Fruit fly (Drosophila melanogaster) whole organism, embryonic: Measurements from ENCODE around the gene CG4004.

Experiments
- Adf1 ChIP-seq: fragments of 200-800 bp; sonication (Bioruptor generic); IDR thresholded peaks from 2 replicates; pipeline ENCODE4 v1.3.6; 2022; ENCODE audit warnings: missing biosample characterization, missing genetic modification characterization
- CG10274 ChIP-seq: fragments of 200-800 bp; sonication (Bioruptor generic); optimal IDR thresholded peaks from 3 replicates; lab custom pipeline; 2017; ENCODE audit warnings: missing biosample characterization, mild to moderate bottlenecking, missing genetic modification characterization
- CG11456 ChIP-seq: fragments of 200-800 bp; sonication (Bioruptor generic); IDR thresholded peaks from 3 replicates; pipeline ENCODE4 v1.3.6; 2022; ENCODE audit warnings: missing biosample characterization, missing genetic modification characterization
- CG13296 ChIP-seq: fragments of 200-800 bp; sonication (Bioruptor generic); optimal IDR thresholded peaks from 3 replicates; lab custom pipeline; 2018; ENCODE audit warnings: missing biosample characterization, mild to moderate bottlenecking, missing genetic modification characterization
- CG14965 ChIP-seq: fragments of 200-800 bp; sonication (Bioruptor generic); optimal IDR thresholded peaks from 2 replicates; lab custom pipeline; 2016; ENCODE audit warnings: missing biosample characterization, missing genetic modification characterization, borderline replicate concordance
- CG15696 ChIP-seq: fragments of 200-800 bp; sonication (Bioruptor generic); optimal IDR thresholded peaks from 2 replicates; lab custom pipeline; 2019; ENCODE audit warnings: missing biosample characterization, mild to moderate bottlenecking, missing genetic modification characterization, moderate library complexity
- CG1603 ChIP-seq: fragments of 200-800 bp; sonication (Bioruptor generic); optimal IDR thresholded peaks from 2 replicates; lab custom pipeline; 2019; ENCODE audit warnings: missing biosample characterization, mild to moderate bottlenecking, missing genetic modification characterization, moderate library complexity
- CG1647 ChIP-seq: fragments of 200-800 bp; sonication (Bioruptor generic); optimal IDR thresholded peaks from 3 replicates; lab custom pipeline; 2016; ENCODE audit warnings: missing biosample characterization, missing genetic modification characterization
- CG17328 ChIP-seq: fragments of 200-800 bp; sonication (Bioruptor generic); IDR thresholded peaks from 2 replicates; pipeline ENCODE4 v1.3.6; 2022; ENCODE audit warnings: missing biosample characterization, missing genetic modification characterization
- CG1832 ChIP-seq: fragments of 200-800 bp; sonication (Bioruptor generic); optimal IDR thresholded peaks from 2 replicates; lab custom pipeline; 2017; ENCODE audit warnings: missing biosample characterization, mild to moderate bottlenecking, missing genetic modification characterization, inconsistent platforms
- CG18599 ChIP-seq: fragments of 200-800 bp; sonication (Bioruptor generic); optimal IDR thresholded peaks from 3 replicates; lab custom pipeline; 2017; ENCODE audit warnings: missing biosample characterization, missing genetic modification characterization, mild to moderate bottlenecking, moderate library complexity, missing genetic modification reagents
- CG18764 ChIP-seq: fragments of 200-800 bp; sonication (Bioruptor generic); optimal IDR thresholded peaks from 3 replicates; lab custom pipeline; 2016; ENCODE audit warnings: missing biosample characterization, missing genetic modification characterization
- CG2129 ChIP-seq: fragments of 200-800 bp; sonication (Bioruptor generic); IDR thresholded peaks from 2 replicates; pipeline ENCODE4 v1.3.6; 2022; ENCODE audit warnings: missing biosample characterization, missing genetic modification characterization; ENCODE audit not compliant: partially characterized antibody
- CG2202 ChIP-seq: fragments of 200-800 bp; sonication (Bioruptor generic); optimal IDR thresholded peaks from 2 replicates; lab custom pipeline; 2018; ENCODE audit warnings: missing biosample characterization, mild to moderate bottlenecking, missing genetic modification characterization
- CG2678 ChIP-seq: fragments of 200-800 bp; sonication (Bioruptor generic); optimal IDR thresholded peaks from 3 replicates; lab custom pipeline; 2019; ENCODE audit warnings: missing biosample characterization, mild to moderate bottlenecking, missing genetic modification characterization, moderate library complexity
- CG33213 ChIP-seq: fragments of 200-800 bp; sonication (Bioruptor generic); optimal IDR thresholded peaks from 3 replicates; lab custom pipeline; 2016; ENCODE audit warnings: missing biosample characterization, missing genetic modification characterization
- CG3407 ChIP-seq: fragments of 200-800 bp; sonication (Bioruptor generic); optimal IDR thresholded peaks from 2 replicates; lab custom pipeline; 2018; ENCODE audit warnings: missing biosample characterization, mild to moderate bottlenecking, missing genetic modification characterization
- CG34376 ChIP-seq: fragments of 200-800 bp; sonication (Bioruptor generic); optimal IDR thresholded peaks from 2 replicates; lab custom pipeline; 2018; ENCODE audit warnings: missing biosample characterization, mild to moderate bottlenecking, missing genetic modification characterization
- CG5953 ChIP-seq: fragments of 200-800 bp; sonication (Bioruptor generic); IDR thresholded peaks from 2 replicates; pipeline ENCODE4 v1.3.6; 2022; ENCODE audit warnings: missing biosample characterization, missing genetic modification characterization
- CG6854 ChIP-seq: fragments of 200-800 bp; sonication (Bioruptor generic); optimal IDR thresholded peaks from 3 replicates; lab custom pipeline; 2017; ENCODE audit warnings: missing biosample characterization, mild to moderate bottlenecking, missing genetic modification characterization
- CG9797 ChIP-seq: fragments of 200-800 bp; sonication (Bioruptor generic); optimal IDR thresholded peaks from 3 replicates; lab custom pipeline; 2018; ENCODE audit warnings: missing biosample characterization, mild to moderate bottlenecking, missing genetic modification characterization
- Camta ChIP-seq: fragments of 200-800 bp; sonication (Bioruptor generic); optimal IDR thresholded peaks from 2 replicates; lab custom pipeline; 2016; ENCODE audit warnings: missing biosample characterization, missing genetic modification characterization
- Drgx ChIP-seq: fragments of 200-800 bp; sonication (Bioruptor generic); IDR thresholded peaks from 2 replicates; pipeline ENCODE4 v1.3.6; 2022; ENCODE audit warnings: missing biosample characterization, missing genetic modification characterization
- Eip74EF ChIP-seq, 2 experiments: fragments of 200-800 bp in 1 of 2; fragments of >200 bp in 1 of 2; sonication (Bioruptor generic) in 1 of 2; optimal IDR thresholded peaks; 2 replicates each; lab custom pipeline; 2017 to 2019; ENCODE audit warnings: missing biosample characterization in 2 of 2, missing genetic modification characterization in 2 of 2, mild to moderate bottlenecking in 1 of 2, moderate library complexity in 1 of 2
- Gsc ChIP-seq: fragments of 200-800 bp; sonication (Bioruptor generic); IDR thresholded peaks from 2 replicates; pipeline ENCODE4 v1.3.6; 2022; ENCODE audit warnings: missing biosample characterization, missing genetic modification characterization
- Gug ChIP-seq: fragments of 200-800 bp; sonication (Bioruptor generic); IDR thresholded peaks from 4 replicates; pipeline ENCODE4 v1.3.6; 2022; ENCODE audit warnings: missing biosample characterization, missing genetic modification characterization
- HmgD ChIP-seq: fragments of 200-800 bp; sonication (Bioruptor generic); optimal IDR thresholded peaks from 3 replicates; lab custom pipeline; 2016; ENCODE audit warnings: missing biosample characterization, missing genetic modification characterization
- HmgZ ChIP-seq: fragments of 200-800 bp; sonication (Bioruptor generic); optimal IDR thresholded peaks from 2 replicates; lab custom pipeline; 2018; ENCODE audit warnings: missing biosample characterization, mild to moderate bottlenecking, missing genetic modification characterization
- Hmr ChIP-seq: fragments of 200-800 bp; sonication (Bioruptor generic); optimal IDR thresholded peaks from 3 replicates; lab custom pipeline; 2017; ENCODE audit warnings: mild to moderate bottlenecking, missing biosample characterization, missing genetic modification reagents, missing genetic modification characterization
- Mrtf ChIP-seq: fragments of 200-800 bp; sonication (Bioruptor generic); IDR thresholded peaks from 3 replicates; pipeline ENCODE4 v1.3.6; 2022; ENCODE audit warnings: missing biosample characterization, missing genetic modification characterization
- Nf-YB ChIP-seq: fragments of 200-800 bp; sonication (Bioruptor generic); optimal IDR thresholded peaks from 3 replicates; lab custom pipeline; 2019; ENCODE audit warnings: missing biosample characterization, mild to moderate bottlenecking, missing genetic modification characterization, moderate library complexity
- Oaz ChIP-seq: fragments of 200-800 bp; sonication (Bioruptor generic); IDR thresholded peaks from 2 replicates; pipeline ENCODE4 v1.3.6; 2022; ENCODE audit warnings: missing biosample characterization, missing genetic modification characterization
- Trl ChIP-seq, 3 experiments: fragments of >200 bp in 2 of 3; fragments of 200-800 bp in 1 of 3; sonication (Bioruptor generic) in 1 of 3; optimal IDR thresholded peaks; 2 replicates in 1 of 3; 3 replicates in 2 of 3; lab custom pipeline; 2016 to 2017; ENCODE audit warnings: missing biosample characterization in 1 of 3, missing genetic modification characterization in 1 of 3
- az2 ChIP-seq: fragments of 200-800 bp; sonication (Bioruptor generic); optimal IDR thresholded peaks from 3 replicates; lab custom pipeline; 2016; ENCODE audit warnings: missing biosample characterization, missing genetic modification characterization
- bsh ChIP-seq, 2 experiments: fragments of 200-800 bp; sonication (Bioruptor generic); optimal IDR thresholded peaks; 2 replicates each; lab custom pipeline; 2017 to 2018; ENCODE audit warnings: mild to moderate bottlenecking in 2 of 2, missing biosample characterization in 2 of 2, missing genetic modification characterization in 2 of 2, moderate library complexity in 1 of 2
- chm ChIP-seq: fragments of 200-800 bp; sonication (Bioruptor generic); IDR thresholded peaks from 2 replicates; pipeline ENCODE4 v1.3.6; 2022; ENCODE audit warnings: missing biosample characterization, missing genetic modification characterization
- croc ChIP-seq: fragments of 200-800 bp; sonication (Bioruptor generic); conservative IDR thresholded peaks from 3 replicates; pipeline ENCODE4 v1.3.6; 2022; ENCODE audit warnings: missing biosample characterization, missing genetic modification characterization
- exex ChIP-seq: fragments of 200-800 bp; sonication (Bioruptor generic); optimal IDR thresholded peaks from 4 replicates; lab custom pipeline; 2018; ENCODE audit warnings: missing biosample characterization, mild to moderate bottlenecking, missing genetic modification characterization, moderate library complexity
- ham ChIP-seq: fragments of 200-800 bp; sonication (Bioruptor generic); IDR thresholded peaks from 2 replicates; pipeline ENCODE4 v1.3.6; 2022; ENCODE audit warnings: missing biosample characterization, missing genetic modification characterization
- hth ChIP-seq: fragments of >200 bp; optimal IDR thresholded peaks from 2 replicates; lab custom pipeline; 2017; ENCODE audit warnings: inconsistent platforms
- jumu ChIP-seq: fragments of 200-800 bp; sonication (Bioruptor generic); optimal IDR thresholded peaks from 3 replicates; lab custom pipeline; 2016; ENCODE audit warnings: missing biosample characterization, missing genetic modification characterization
- lbe ChIP-seq: fragments of 200-800 bp; sonication (Bioruptor generic); optimal IDR thresholded peaks from 2 replicates; lab custom pipeline; 2016; ENCODE audit warnings: missing biosample characterization, mild to moderate bottlenecking, missing genetic modification characterization
- lov ChIP-seq, 2 experiments: fragments of 200-800 bp in 1 of 2; fragments of >200 bp in 1 of 2; sonication (Bioruptor generic) in 1 of 2; IDR thresholded peaks in 1 of 2; optimal IDR thresholded peaks in 1 of 2; 2 replicates in 1 of 2; 3 replicates in 1 of 2; pipeline versions ENCODE4 v1.3.6 to Lab custom; 2017 to 2022; ENCODE audit warnings: missing biosample characterization in 1 of 2, missing genetic modification characterization in 1 of 2
- nau ChIP-seq: fragments of 200-800 bp; sonication (Bioruptor generic); optimal IDR thresholded peaks from 3 replicates; lab custom pipeline; 2017; ENCODE audit warnings: missing biosample characterization, mild to moderate bottlenecking, missing genetic modification characterization, missing genetic modification reagents
- nom ChIP-seq: fragments of 200-800 bp; sonication (Bioruptor generic); optimal IDR thresholded peaks from 2 replicates; lab custom pipeline; 2017; ENCODE audit warnings: missing biosample characterization, missing genetic modification characterization, mild to moderate bottlenecking, moderate library complexity, missing genetic modification reagents
- oc ChIP-seq: fragments of 200-800 bp; sonication (Bioruptor generic); optimal IDR thresholded peaks from 2 replicates; lab custom pipeline; 2018; ENCODE audit warnings: missing biosample characterization, mild to moderate bottlenecking, missing genetic modification characterization, moderate library complexity
- sim ChIP-seq: fragments of 200-800 bp; sonication (Bioruptor generic); IDR thresholded peaks from 2 replicates; pipeline ENCODE4 v1.3.6; 2022; ENCODE audit warnings: missing biosample characterization, missing genetic modification characterization
- ssp ChIP-seq: fragments of 200-800 bp; sonication (Bioruptor generic); IDR thresholded peaks from 2 replicates; pipeline ENCODE4 v1.3.6; 2022; ENCODE audit warnings: missing biosample characterization, missing genetic modification characterization
- tio ChIP-seq: fragments of 200-800 bp; sonication (Bioruptor generic); optimal IDR thresholded peaks from 2 replicates; lab custom pipeline; 2017; ENCODE audit warnings: missing biosample characterization, missing genetic modification characterization, inconsistent platforms

Gene CG4004

DNA sequence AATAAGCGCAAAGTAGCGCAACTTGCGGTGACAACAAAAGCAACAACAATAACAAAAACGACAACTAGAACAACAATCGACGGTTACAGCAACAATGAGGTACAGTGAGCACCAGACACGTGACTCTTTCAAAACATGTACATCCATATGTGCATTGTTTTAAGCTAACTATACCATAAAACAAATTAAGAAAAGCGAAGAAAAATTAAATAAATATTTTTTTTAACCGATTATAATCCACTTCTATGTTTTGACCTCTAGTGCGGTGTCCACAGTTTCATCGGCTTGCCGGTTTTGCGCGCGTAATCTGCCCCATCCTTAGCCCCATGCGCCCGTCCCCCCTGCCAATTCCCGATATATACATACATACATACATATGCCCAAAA, 10.3 kb downstream of the CG4004 start (continued):
- TF ChIP-seq Camta (GFP tag; lab: Kevin White, UChicago) (peak; percentile 64), CG15696 (tag; lab: Kevin White, UChicago) (peak; percentile 57), lov (optimal IDR thresholded peaks at IDR 0.05; lab: Kevin White, UChicago) (no peak), lov (GFP tag; IDR thresholded peaks at IDR 0.05; lab: Robert Waterston, UW) (peak; percentile 75; the same call in 2 of the 3 replicates), CG18599 (GFP tag; lab: Kevin White, UChicago) (peak; percentile 97), sim (GFP tag; lab: Robert Waterston, UW) (0 out of 2 replicates have a peak, but pooled peaks have one; percentile 57), CG14965 (GFP tag; lab: Kevin White, UChicago) (peak; percentile 6), Eip74EF (GFP tag; optimal IDR thresholded peaks at IDR 0.05; lab: Kevin White, UChicago) (peak in 1 of 2 experiments; percentile 55), chm (peak; percentile 95), Drgx (GFP tag; lab: Robert Waterston, UW) (peak; percentile 99), hth (no peak), tio (GFP tag; lab: Kevin White, UChicago) (peak; percentile 87), HmgD (no peak), lbe (GFP tag; lab: Kevin White, UChicago) (peak; percentile 95), CG3407 (GFP tag; lab: Kevin White, UChicago) (peak; percentile 70), CG33213 (GFP tag; lab: Kevin White, UChicago) (peak; percentile 81), Oaz (GFP tag; lab: Robert Waterston, UW) (peak; percentile 90), Trl (optimal IDR thresholded peaks at IDR 0.05; lab: Kevin White, UChicago) (no peak), Trl (GFP tag; optimal IDR thresholded peaks at IDR 0.05; lab: Kevin White, UChicago) (peak; percentile 78), croc (GFP tag; lab: Robert Waterston, UW) (peak; percentile 88), CG5953 (GFP tag; lab: Robert Waterston, UW) (peak; percentile 84), CG6854 (GFP tag; lab: Kevin White, UChicago) (peak; percentile 88), CG2202 (tag; lab: Kevin White, UChicago) (peak; percentile 45), CG1832 (GFP tag; lab: Kevin White, UChicago) (no peak), ssp (GFP tag; lab: Robert Waterston, UW) (peak; percentile 88), Hmr (peak; percentile 95), Adf1 (peak; percentile 70), CG2678 (tag; lab: Kevin White, UChicago) (peak; percentile 95), Gsc (no peak; the same call in 1 of the 2 replicates), jumu (GFP tag; lab: Kevin White, UChicago) (peak; percentile 68), CG2129 (GFP tag; lab: Robert Waterston, UW) (no peak), HmgZ (peak; percentile 91), nau (GFP tag; lab: Kevin White, UChicago) (peak; percentile 59), Gug (GFP tag; lab: Robert Waterston, UW) (peak; percentile 95), CG11456 (GFP tag; lab: Robert Waterston, UW) (peak; percentile 97), ham (peak; percentile 86), CG10274 (GFP tag; lab: Kevin White, UChicago) (peak; percentile 75), az2 (GFP tag; lab: Kevin White, UChicago) (peak; percentile 89), CG18764 (peak; percentile 71), CG34376 (GFP tag; lab: Kevin White, UChicago) (peak; percentile 12), oc (tag; lab: Kevin White, UChicago) (peak; percentile 53), CG17328 (GFP tag; lab: Robert Waterston, UW) (peak; percentile 91), CG9797 (GFP tag; lab: Kevin White, UChicago) (no peak), nom (GFP tag; lab: Kevin White, UChicago) (peak; percentile 91), Nf-YB (GFP tag; lab: Kevin White, UChicago) (peak; percentile 50), Mrtf (GFP tag; lab: Robert Waterston, UW) (peak; percentile 96), CG1603 (tag; lab: Kevin White, UChicago) (peak; percentile 90), CG13296 (peak; percentile 86), exex (tag; lab: Kevin White, UChicago) (peak; percentile 29), CG1647 (GFP tag; lab: Kevin White, UChicago) (peak; percentile 73), bsh (GFP tag; optimal IDR thresholded peaks at IDR 0.05; lab: Kevin White, UChicago) (peak; percentile 89 to 94)
